Worm (Caenorhabditis elegans): ENCODE data around the gene F59A7.12.

ce11 chrV:2067419-2067818 is 37.4 kb downstream of the F59A7.12 start:
- no peak for TF ChIP-seq dao-5 (tag; optimal IDR thresholded peaks at IDR 0.05)
- no peak for TF ChIP-seq him-1 (tag; optimal IDR thresholded peaks at IDR 0.05)
